Fruit fly (Drosophila melanogaster) whole organism: ENCODE results near the gene Flo2.

Experiments
- CG8478 ChIP-seq: fragments of >200 bp; optimal IDR thresholded peaks from 2 replicates; lab custom pipeline; 2018; ENCODE audit warnings: inconsistent platforms
- Dll ChIP-seq: fragments of >200 bp; optimal IDR thresholded peaks from 2 replicates; lab custom pipeline; 2017
- EcR ChIP-seq, 2 experiments: fragments of >200 bp; optimal IDR thresholded peaks; 2 replicates each; lab custom pipeline; 2017; ENCODE audit warnings: missing biosample characterization in 2 of 2, missing genetic modification characterization in 2 of 2, missing genetic modification reagents in 2 of 2
- pan ChIP-seq: fragments of >200 bp; optimal IDR thresholded peaks from 2 replicates; lab custom pipeline; 2017
- psq ChIP-seq: fragments of >200 bp; optimal IDR thresholded peaks from 2 replicates; lab custom pipeline; 2017
- usp ChIP-seq: fragments of >200 bp; optimal IDR thresholded peaks from 2 replicates; lab custom pipeline; 2017; ENCODE audit warnings: missing biosample characterization, missing genetic modification characterization, mixed read lengths

dm6 chrX:14839047-14839446 lies at the start of gene Flo2, which contains the start of gene CG32590:
- no peak for TF ChIP-seq usp (GFP tag; lab: Kevin White, UChicago)
- TF ChIP-seq EcR (GFP tag; optimal IDR thresholded peaks at IDR 0.05; lab: Kevin White, UChicago), result no peak
- no peak for TF ChIP-seq pan (lab: Kevin White, UChicago)
- no peak for TF ChIP-seq CG8478 (lab: Kevin White, UChicago)
- no peak for TF ChIP-seq Dll (lab: Kevin White, UChicago)
- no peak for TF ChIP-seq psq (lab: Kevin White, UChicago)
